Fruit fly (Drosophila melanogaster): ENCODE data around the gene CCT4.
A peak's percentile ranks its signal among the peaks of the same experiment; 100 is the strongest.

DNA sequence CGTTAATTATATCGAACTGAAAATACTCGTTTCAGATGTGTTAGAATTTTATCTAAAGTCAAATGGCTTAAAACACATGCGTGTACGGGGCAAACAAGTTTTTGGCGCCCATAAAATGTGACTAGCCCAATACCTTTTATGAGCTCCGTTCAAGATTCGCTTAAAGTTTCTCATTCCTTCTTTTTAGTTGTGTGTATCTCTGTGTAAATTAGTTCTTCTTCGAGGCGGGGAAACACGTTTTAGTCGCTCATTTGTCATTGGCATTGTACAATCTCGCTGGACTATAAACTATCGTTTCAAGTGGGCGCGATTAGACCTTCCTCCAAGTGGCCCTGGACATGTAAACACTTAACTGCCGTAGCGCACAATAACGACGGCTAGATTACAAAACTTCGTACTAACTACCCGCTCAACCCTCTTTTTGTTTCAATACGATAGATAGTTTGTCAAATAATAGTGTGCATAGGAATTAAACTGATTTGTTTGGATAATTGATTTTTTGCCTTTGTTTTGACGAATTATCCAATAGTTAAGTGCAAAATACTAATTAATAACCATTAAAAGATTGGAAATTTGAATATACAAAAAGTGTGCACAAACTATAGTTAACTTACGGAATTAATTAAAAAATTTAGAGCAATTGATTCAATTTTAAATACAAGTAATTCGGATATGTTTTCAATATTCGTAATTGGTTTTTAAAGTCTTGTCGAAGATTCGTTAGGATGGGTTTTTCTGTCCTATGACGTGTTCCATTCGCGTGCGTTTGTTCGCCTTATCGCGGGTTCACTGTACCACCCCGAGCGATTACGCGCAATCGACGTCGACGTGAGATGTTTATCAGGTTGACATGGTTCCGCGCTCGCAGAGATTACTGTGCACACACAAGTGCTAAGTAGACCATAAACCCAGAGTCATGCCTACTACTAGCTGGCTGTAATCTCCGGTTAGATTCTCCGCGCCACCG lies 28.0 kb upstream of the CCT4 start:
- TF ChIP-seq exex (tag; optimal IDR thresholded peaks at IDR 0.05) (peak; percentile 86), Bgb (GFP tag; IDR thresholded peaks at IDR 0.05; ENCODE audit: partially characterized antibody) (peak; percentile 29; the same call in 1 of the 2 replicates), CG13775 (GFP tag; optimal IDR thresholded peaks at IDR 0.05) (no peak), Dip2 (GFP tag; IDR thresholded peaks at IDR 0.05) (no peak), pan (optimal IDR thresholded peaks at IDR 0.05) (no peak), pan (GFP tag; optimal IDR thresholded peaks at IDR 0.05 in 1 of 2, IDR thresholded peaks at IDR 0.05 in 1 of 2) (peak in 1 of 2 experiments; percentile 51), CG4707 (GFP tag; optimal IDR thresholded peaks at IDR 0.05) (no peak), NFAT (GFP tag; IDR thresholded peaks at IDR 0.05) (0 out of 2 replicates have a peak, but pooled peaks have one; percentile 4), Chrac-16 (GFP tag; optimal IDR thresholded peaks at IDR 0.05) (no peak), dm (GFP tag; optimal IDR thresholded peaks at IDR 0.05) (no peak)

Measured in whole organism, embryonic.